Worm (Caenorhabditis elegans) whole organism, L1 larva: Measurements from ENCODE around the gene hex-5.

ENCODE experiments used
- ceh-82 ChIP-seq, 3 experiments: fragments of 150-350 bp in 1 of 3; sonication (generic microtip) in 2 of 3; optimal IDR thresholded peaks; 2 replicates each; lab custom pipeline; 2014 to 2017; ENCODE audit warnings: missing biosample characterization in 3 of 3, missing genetic modification characterization in 3 of 3
- ceh-88 ChIP-seq: fragments of 200-800 bp; sonication (Bioruptor generic); IDR thresholded peaks from 2 replicates; pipeline ENCODE4 v1.3.6; 2022; ENCODE audit warnings: missing genetic modification characterization, missing compliant biosample characterization
- dpl-1 ChIP-seq, 3 experiments: fragments of 150-350 bp in 2 of 3; sonication (generic microtip) in 1 of 3; optimal IDR thresholded peaks; 2 replicates each; lab custom pipeline; 2014 to 2017; ENCODE audit warnings: missing biosample characterization in 3 of 3, missing genetic modification characterization in 3 of 3, missing genetic modification reagents in 3 of 3
- lin-15B ChIP-seq: fragments of 150-350 bp; sonication (generic microtip); optimal IDR thresholded peaks from 3 replicates; lab custom pipeline; 2014; ENCODE audit warnings: missing biosample characterization, missing genetic modification characterization
- mep-1 ChIP-seq: fragments of 150-350 bp; optimal IDR thresholded peaks from 2 replicates; lab custom pipeline; 2014; ENCODE audit warnings: missing biosample characterization, missing genetic modification characterization
- nhr-11 ChIP-seq: fragments of 150-350 bp; optimal IDR thresholded peaks from 2 replicates; lab custom pipeline; 2014; ENCODE audit warnings: missing biosample characterization, missing genetic modification characterization
- nhr-12 ChIP-seq: sonication (generic microtip); optimal IDR thresholded peaks from 2 replicates; lab custom pipeline; 2017; ENCODE audit warnings: missing biosample characterization, missing genetic modification characterization
- nhr-237 ChIP-seq: fragments of 150-350 bp; optimal IDR thresholded peaks from 2 replicates; lab custom pipeline; 2014; ENCODE audit warnings: missing biosample characterization, missing genetic modification characterization
- nhr-76 ChIP-seq: sonication (generic microtip); optimal IDR thresholded peaks from 2 replicates; lab custom pipeline; 2017; ENCODE audit warnings: missing biosample characterization, missing genetic modification characterization
- pag-3 ChIP-seq: sonication (generic microtip); optimal IDR thresholded peaks from 2 replicates; lab custom pipeline; 2017; ENCODE audit warnings: missing genetic modification characterization, mild to moderate bottlenecking, missing compliant biosample characterization, antibody characterized with exemption, borderline replicate concordance; ENCODE audit not compliant: insufficient read depth
- sox-4 ChIP-seq: sonication (generic microtip); optimal IDR thresholded peaks from 2 replicates; lab custom pipeline; 2016; ENCODE audit warnings: missing genetic modification characterization, missing compliant biosample characterization
- tlp-1 ChIP-seq: fragments of 150-350 bp; optimal IDR thresholded peaks from 2 replicates; lab custom pipeline; 2014; ENCODE audit warnings: missing biosample characterization, missing genetic modification characterization
- unc-62 ChIP-seq: fragments of 150-350 bp; optimal IDR thresholded peaks from 2 replicates; lab custom pipeline; 2014; ENCODE audit warnings: missing biosample characterization, missing genetic modification reagents, missing genetic modification characterization
- ztf-4 ChIP-seq: fragments of 150-350 bp; optimal IDR thresholded peaks from 2 replicates; lab custom pipeline; 2014; ENCODE audit warnings: missing biosample characterization, missing genetic modification characterization

DNA sequence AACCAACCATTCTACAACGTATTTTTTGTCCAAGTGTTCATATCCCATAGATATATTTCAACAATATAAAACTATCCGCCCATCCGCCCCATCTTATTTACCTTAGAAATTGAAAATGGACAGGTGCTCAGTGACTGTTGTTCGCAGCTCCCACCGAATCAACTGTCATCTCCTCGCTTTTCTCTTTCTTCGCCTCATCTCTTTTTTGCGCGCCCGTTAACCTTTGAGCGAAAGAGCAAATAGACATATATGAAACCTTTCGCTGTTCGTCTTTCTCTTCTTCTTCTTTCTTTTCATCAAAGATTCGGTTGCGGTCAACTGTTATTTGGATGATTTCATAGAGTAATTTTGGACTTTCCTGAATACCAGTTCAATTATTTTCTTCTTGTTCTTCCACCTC is 29.4 kb downstream of the hex-5 start, which contains the start of gene sssh-1:
- TF ChIP-seq pag-3 (tag; lab: Kevin White, UChicago), result no peak
- TF ChIP-seq tlp-1 (tag; lab: Kevin White, UChicago), result no peak
- TF ChIP-seq nhr-237 (tag; lab: Kevin White, UChicago), result no peak
- TF ChIP-seq nhr-12 (tag; lab: Kevin White, UChicago), result no peak
- no peak for TF ChIP-seq ztf-4 (tag; lab: Kevin White, UChicago)
- TF ChIP-seq mep-1 (tag; lab: Kevin White, UChicago), result no peak
- TF ChIP-seq dpl-1 (GFP tag; optimal IDR thresholded peaks at IDR 0.05; lab: Kevin White, UChicago), result no peak
- TF ChIP-seq ceh-88 (GFP tag; lab: Robert Waterston, UW), result no peak
- no peak for TF ChIP-seq sox-4 (tag; lab: Kevin White, UChicago)
- TF ChIP-seq ceh-82 (tag; optimal IDR thresholded peaks at IDR 0.05; lab: Kevin White, UChicago), result no peak
- TF ChIP-seq nhr-11 (tag; lab: Kevin White, UChicago), result no peak
- no peak for TF ChIP-seq unc-62
- no peak for TF ChIP-seq nhr-76 (tag; lab: Kevin White, UChicago)
- TF ChIP-seq lin-15B (tag; lab: Kevin White, UChicago), result no peak
